Worm (Caenorhabditis elegans): ENCODE measurements around the gene Y59H11AR.10.

The Y59H11AR.10 gene

DNA sequence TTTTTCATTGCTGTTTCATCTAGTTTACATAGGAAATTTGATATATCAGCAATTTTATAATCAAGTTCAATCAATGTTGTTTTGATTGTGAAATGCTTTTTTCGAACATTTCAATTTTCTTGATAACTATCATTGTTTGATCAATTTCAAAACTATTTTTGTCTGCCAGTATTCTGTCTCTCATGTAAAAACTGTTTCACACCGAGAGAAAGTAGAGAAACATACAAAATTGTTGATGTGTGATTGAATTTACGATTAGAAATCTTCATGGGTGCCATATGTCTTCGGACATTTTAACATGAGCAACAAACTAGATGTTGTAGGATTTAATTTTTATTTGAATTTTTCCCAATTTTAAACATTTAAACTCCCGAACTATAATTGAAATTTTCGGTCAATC lies 47.7 kb downstream of the Y59H11AR.10 start, which contains the start of gene C49C8.2:
Gene C49C8.2 (plus strand): TSS at position 393 of the 400 bp plus-strand sequence.
- TF ChIP-seq unc-62 (GFP tag; optimal IDR thresholded peaks at IDR 0.05): no peak

DNA sequence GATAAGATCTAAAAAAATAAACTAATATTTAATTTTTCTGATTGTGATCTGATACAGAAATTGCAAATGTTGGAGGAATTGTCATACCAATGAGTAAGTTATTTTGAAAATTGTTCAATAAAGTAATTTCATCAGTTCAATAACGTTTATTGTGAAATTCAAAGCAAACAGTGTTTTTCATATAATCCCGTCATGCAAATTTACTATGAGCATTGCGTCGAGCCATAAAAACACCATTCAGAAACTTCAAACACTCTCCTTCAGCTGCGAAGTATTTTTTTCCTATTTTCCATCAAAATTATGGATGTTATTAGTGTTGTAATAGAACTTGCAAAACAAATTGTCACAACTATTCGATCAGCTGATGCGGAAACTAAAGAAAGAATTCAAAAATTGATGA lies 48.9 kb downstream of the Y59H11AR.10 start, which contains the start of gene C49C8.8:
Gene C49C8.8 (plus strand): TSS at position 301 of the 400 bp plus-strand sequence.
- TF ChIP-seq unc-62 (GFP tag; optimal IDR thresholded peaks at IDR 0.05): no peak
